Fruit fly (Drosophila melanogaster): ENCODE data around the gene cDIP.

Gene cDIP

dm6 chr3R:21203660-21204499 lies 43.0 kb upstream of the cDIP start (continued):
- no peak for TF ChIP-seq nmo (GFP tag; optimal IDR thresholded peaks at IDR 0.05)
- peak; percentile 22; the same call in 1 of the 2 replicates for TF ChIP-seq ttk (GFP tag; IDR thresholded peaks at IDR 0.05)
- peak; percentile 50 for TF ChIP-seq Hand (GFP tag; optimal IDR thresholded peaks at IDR 0.05)
- TF ChIP-seq tap (tag; optimal IDR thresholded peaks at IDR 0.05): peak; percentile 85
- no peak for TF ChIP-seq CG4404 (GFP tag; IDR thresholded peaks at IDR 0.05)
- peak; percentile 93 for TF ChIP-seq CG17568 (GFP tag; optimal IDR thresholded peaks at IDR 0.05)
- TF ChIP-seq CG15269 (tag; optimal IDR thresholded peaks at IDR 0.05): no peak
- TF ChIP-seq Sry-δ (GFP tag; optimal IDR thresholded peaks at IDR 0.05): no peak
- no peak for TF ChIP-seq CkIIα-i1 (GFP tag; IDR thresholded peaks at IDR 0.05)
- TF ChIP-seq her (GFP tag; optimal IDR thresholded peaks at IDR 0.05): no peak
- TF ChIP-seq Dbx (GFP tag; IDR thresholded peaks at IDR 0.05): no peak
- no peak for TF ChIP-seq CG12391 (tag; optimal IDR thresholded peaks at IDR 0.05)
- no peak for TF ChIP-seq mld (GFP tag; IDR thresholded peaks at IDR 0.05; ENCODE audit: partially characterized antibody)
- no peak for TF ChIP-seq CG7839 (tag; optimal IDR thresholded peaks at IDR 0.05)
- peak; percentile 96 for TF ChIP-seq ATbp (GFP tag; optimal IDR thresholded peaks at IDR 0.05)
- TF ChIP-seq CG32767 (GFP tag; IDR thresholded peaks at IDR 0.05): no peak
- no peak for TF ChIP-seq CG13123 (GFP tag; optimal IDR thresholded peaks at IDR 0.05)
- peak; percentile 38; the same call in 1 of the 2 replicates for TF ChIP-seq ranshi (GFP tag; IDR thresholded peaks at IDR 0.05)
- peak; percentile 88 for TF ChIP-seq gcm (GFP tag; optimal IDR thresholded peaks at IDR 0.05)
- no peak for TF ChIP-seq trem (tag; optimal IDR thresholded peaks at IDR 0.05)
- TF ChIP-seq CG17612 (GFP tag; IDR thresholded peaks at IDR 0.05): no peak
- no peak for TF ChIP-seq CG4424 (GFP tag; optimal IDR thresholded peaks at IDR 0.05)
- TF ChIP-seq pan (optimal IDR thresholded peaks at IDR 0.05): no peak
- peak in 1 of 2 experiments; percentile 33 for TF ChIP-seq pan (GFP tag; optimal IDR thresholded peaks at IDR 0.05 in 1 of 2, IDR thresholded peaks at IDR 0.05 in 1 of 2)
- peak; percentile 9 for TF ChIP-seq Mes4 (GFP tag; optimal IDR thresholded peaks at IDR 0.05)
- no peak for TF ChIP-seq CG9727 (GFP tag; optimal IDR thresholded peaks at IDR 0.05)
- no peak for TF ChIP-seq knrl (GFP tag; IDR thresholded peaks at IDR 0.05; ENCODE audit: partially characterized antibody)
- TF ChIP-seq CG31365 (tag; optimal IDR thresholded peaks at IDR 0.05): peak; percentile 82
- TF ChIP-seq NK7.1 (GFP tag; optimal IDR thresholded peaks at IDR 0.05): no peak
- TF ChIP-seq Hr51 (GFP tag; optimal IDR thresholded peaks at IDR 0.05): no peak
- no peak for TF ChIP-seq TFAM (GFP tag; optimal IDR thresholded peaks at IDR 0.05)
- TF ChIP-seq ac (GFP tag; optimal IDR thresholded peaks at IDR 0.05): peak; percentile 50
- no peak for TF ChIP-seq HLH4C (GFP tag; IDR thresholded peaks at IDR 0.05; ENCODE audit: partially characterized antibody)
- no peak for TF ChIP-seq gfzf (GFP tag; optimal IDR thresholded peaks at IDR 0.05)
- no peak for TF ChIP-seq CG9932 (GFP tag; IDR thresholded peaks at IDR 0.05)
- TF ChIP-seq Atf3 (GFP tag; optimal IDR thresholded peaks at IDR 0.05): no peak
- peak; percentile 82 for TF ChIP-seq CG2202 (tag; optimal IDR thresholded peaks at IDR 0.05)
- no peak for TF ChIP-seq tin (GFP tag; optimal IDR thresholded peaks at IDR 0.05)
- no peak for TF ChIP-seq mam (GFP tag; optimal IDR thresholded peaks at IDR 0.05)
- no peak for TF ChIP-seq ham (GFP tag; IDR thresholded peaks at IDR 0.05)
- TF ChIP-seq CG18764 (GFP tag; optimal IDR thresholded peaks at IDR 0.05): no peak
- TF ChIP-seq CG7987 (GFP tag; optimal IDR thresholded peaks at IDR 0.05): peak; percentile 86
- no peak for TF ChIP-seq CG4820 (GFP tag; optimal IDR thresholded peaks at IDR 0.05)
- no peak for TF ChIP-seq CG42726 (GFP tag; IDR thresholded peaks at IDR 0.05; ENCODE audit: partially characterized antibody)
- TF ChIP-seq ato (GFP tag; IDR thresholded peaks at IDR 0.05; ENCODE audit: partially characterized antibody): no peak
- no peak for TF ChIP-seq al (GFP tag; IDR thresholded peaks at IDR 0.05)
- TF ChIP-seq tna (GFP tag; IDR thresholded peaks at IDR 0.05; ENCODE audit: partially characterized antibody): no peak
- peak; percentile 69 for TF ChIP-seq CG12219 (GFP tag; optimal IDR thresholded peaks at IDR 0.05)

All from whole organism, embryonic.